Worm (Caenorhabditis elegans) whole organism, early embryonic: ENCODE data around the gene R11.3.

ENCODE experiments used
- B0310.2 ChIP-seq: sonication (generic microtip); optimal IDR thresholded peaks from 2 replicates; lab custom pipeline; 2016; ENCODE audit warnings: mild to moderate bottlenecking, missing genetic modification characterization, missing compliant biosample characterization
- F13C5.2 ChIP-seq: sonication (generic microtip); optimal IDR thresholded peaks from 2 replicates; lab custom pipeline; 2017; ENCODE audit warnings: mild to moderate bottlenecking, missing genetic modification characterization, inconsistent platforms, missing compliant biosample characterization
- aly-1 ChIP-seq: sonication (generic microtip); optimal IDR thresholded peaks from 2 replicates; lab custom pipeline; 2016; ENCODE audit warnings: missing genetic modification characterization, missing compliant biosample characterization
- ama-1 ChIP-seq: fragments of 150-350 bp; optimal IDR thresholded peaks from 2 replicates; lab custom pipeline; 2014
- ceh-13 ChIP-seq: fragments of 200-800 bp; sonication (Bioruptor generic); optimal IDR thresholded peaks from 2 replicates; lab custom pipeline; 2018; ENCODE audit warnings: mild to moderate bottlenecking, missing genetic modification characterization, missing compliant biosample characterization
- ceh-36 ChIP-seq: sonication (generic microtip); optimal IDR thresholded peaks from 2 replicates; lab custom pipeline; 2016; ENCODE audit warnings: missing genetic modification characterization, inconsistent platforms, missing compliant biosample characterization
- ets-7 ChIP-seq: sonication (generic microtip); optimal IDR thresholded peaks from 2 replicates; lab custom pipeline; 2016; ENCODE audit warnings: missing genotype, missing genetic modification characterization, missing compliant biosample characterization
- flt-1 ChIP-seq: fragments of 200-800 bp; sonication (Bioruptor generic); IDR thresholded peaks from 2 replicates; pipeline ENCODE4 v1.3.6; 2022; ENCODE audit warnings: missing genetic modification characterization, missing compliant biosample characterization
- hmbx-1 ChIP-seq: sonication (generic microtip); optimal IDR thresholded peaks from 2 replicates; lab custom pipeline; 2016; ENCODE audit warnings: mild to moderate bottlenecking, missing genetic modification characterization, missing compliant biosample characterization
- hmg-4 ChIP-seq: fragments of 200-800 bp; sonication (Bioruptor generic); optimal IDR thresholded peaks from 2 replicates; lab custom pipeline; 2018; ENCODE audit warnings: mild to moderate bottlenecking, missing genetic modification characterization, missing compliant biosample characterization
- hnd-1 ChIP-seq: sonication (generic microtip); optimal IDR thresholded peaks from 2 replicates; lab custom pipeline; 2016; ENCODE audit warnings: missing genetic modification characterization, missing compliant biosample characterization
- pes-1 ChIP-seq: fragments of 200-800 bp; sonication (Bioruptor generic); IDR thresholded peaks from 2 replicates; pipeline ENCODE4 v1.3.6; 2022; ENCODE audit warnings: missing genetic modification reagents, missing genetic modification characterization, missing compliant biosample characterization
- scrt-1 ChIP-seq: fragments of 200-800 bp; sonication (Bioruptor generic); IDR thresholded peaks from 2 replicates; pipeline ENCODE4 v1.3.6; 2022; ENCODE audit warnings: missing genetic modification characterization, missing compliant biosample characterization
- sea-1 ChIP-seq: fragments of 200-800 bp; sonication (Bioruptor generic); conservative IDR thresholded peaks from 2 replicates; pipeline ENCODE4 v1.3.6; 2022; ENCODE audit warnings: missing genetic modification characterization, missing compliant biosample characterization
- tbx-11 ChIP-seq: fragments of 200-800 bp; sonication (Bioruptor generic); IDR thresholded peaks from 2 replicates; pipeline ENCODE4 v1.3.6; 2022; ENCODE audit warnings: missing genetic modification characterization, missing compliant biosample characterization
- tbx-37 ChIP-seq: fragments of 200-800 bp; sonication (Bioruptor generic); conservative IDR thresholded peaks from 2 replicates; pipeline ENCODE4 v1.3.6; 2022; ENCODE audit warnings: missing genetic modification reagents, missing genetic modification characterization, missing compliant biosample characterization
- tra-4 ChIP-seq: sonication (generic microtip); optimal IDR thresholded peaks from 2 replicates; lab custom pipeline; 2017; ENCODE audit warnings: missing genetic modification characterization, missing compliant biosample characterization

Gene R11.3

ce11 chrX:16208123-16208522 lies 9.1 kb upstream of the R11.3 start:
- no peak for TF ChIP-seq F13C5.2 (tag; lab: Kevin White, UChicago)
- TF ChIP-seq tbx-11 (GFP tag; lab: Robert Waterston, UW) = no peak
- no peak for TF ChIP-seq ets-7 (tag; lab: Kevin White, UChicago)
- no peak for TF ChIP-seq hmg-4
- TF ChIP-seq tra-4 = no peak
- TF ChIP-seq ama-1 = no peak
- TF ChIP-seq hnd-1 (tag; lab: Kevin White, UChicago) = no peak
- no peak for TF ChIP-seq tbx-37 (GFP tag; lab: Robert Waterston, UW)
- TF ChIP-seq ceh-13 (GFP tag; lab: Kevin White, UChicago) = no peak
- no peak for TF ChIP-seq pes-1 (GFP tag; lab: Robert Waterston, UW)
- TF ChIP-seq B0310.2 (tag; lab: Kevin White, UChicago) = no peak
- TF ChIP-seq flt-1 (GFP tag; lab: Robert Waterston, UW) = no peak
- TF ChIP-seq hmbx-1 (tag; lab: Kevin White, UChicago) = no peak
- no peak for TF ChIP-seq ceh-36
- no peak for TF ChIP-seq aly-1 (tag; lab: Kevin White, UChicago)
- TF ChIP-seq sea-1 (GFP tag; lab: Robert Waterston, UW) = no peak
- TF ChIP-seq scrt-1 (GFP tag; lab: Robert Waterston, UW) = no peak

DNA sequence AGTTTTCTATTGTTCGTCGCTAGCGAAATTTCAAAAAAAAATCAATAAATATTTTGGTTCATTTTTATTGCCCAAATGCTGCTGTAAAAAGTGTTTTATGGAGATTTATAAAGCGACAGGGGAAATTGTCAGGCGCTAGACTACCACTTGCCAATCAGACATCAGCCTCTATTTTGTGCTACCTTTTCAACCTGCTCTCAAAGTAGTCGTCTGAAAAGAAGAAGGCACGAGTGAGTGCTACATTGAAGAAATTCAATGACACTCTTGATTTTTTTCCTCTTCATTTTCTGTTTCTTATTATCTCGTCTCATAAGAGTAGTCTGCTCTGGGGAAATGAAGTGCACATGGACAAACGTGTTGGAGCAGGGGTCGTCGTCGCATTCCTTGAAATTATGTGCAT lies 6.8 kb upstream of the R11.3 start:
- TF ChIP-seq hmbx-1 (tag; lab: Kevin White, UChicago) (no peak), ceh-36 (no peak), flt-1 (GFP tag; lab: Robert Waterston, UW) (no peak), sea-1 (GFP tag; lab: Robert Waterston, UW) (no peak), aly-1 (tag; lab: Kevin White, UChicago) (no peak), pes-1 (GFP tag; lab: Robert Waterston, UW) (peak; percentile 42; the same call in 1 of the 2 replicates), scrt-1 (GFP tag; lab: Robert Waterston, UW) (no peak), F13C5.2 (tag; lab: Kevin White, UChicago) (peak; percentile 60), tbx-37 (GFP tag; lab: Robert Waterston, UW) (no peak), hmg-4 (no peak)

DNA sequence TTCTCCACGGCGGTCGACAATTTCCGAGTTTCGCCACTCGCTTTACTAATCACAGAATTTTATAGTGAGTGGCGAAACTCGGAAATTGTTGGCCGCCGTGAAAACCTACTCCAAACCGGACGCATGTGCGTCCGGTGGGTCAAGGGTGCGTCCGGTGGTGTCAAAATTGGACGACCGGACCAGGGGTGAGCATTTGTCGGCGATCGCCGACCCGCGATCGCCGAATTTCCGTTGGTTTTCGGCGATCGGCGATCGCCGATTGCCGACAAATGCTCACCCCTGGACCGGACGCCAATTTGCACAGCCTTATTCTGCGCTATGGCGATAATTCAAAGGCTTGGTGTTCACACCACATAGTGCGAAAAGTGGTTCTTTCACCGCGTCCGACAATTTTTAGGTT lies 5.3 kb upstream of the R11.3 start:
- TF ChIP-seq sea-1 (GFP tag; lab: Robert Waterston, UW) (no peak), B0310.2 (tag; lab: Kevin White, UChicago) (no peak), hmbx-1 (tag; lab: Kevin White, UChicago) (no peak), ama-1 (no peak), ets-7 (tag; lab: Kevin White, UChicago) (no peak), ceh-13 (GFP tag; lab: Kevin White, UChicago) (no peak), hnd-1 (tag; lab: Kevin White, UChicago) (no peak), tbx-11 (GFP tag; lab: Robert Waterston, UW) (no peak), aly-1 (tag; lab: Kevin White, UChicago) (no peak), flt-1 (GFP tag; lab: Robert Waterston, UW) (no peak), ceh-36 (no peak), pes-1 (GFP tag; lab: Robert Waterston, UW) (no peak), tbx-37 (GFP tag; lab: Robert Waterston, UW) (no peak), F13C5.2 (tag; lab: Kevin White, UChicago) (no peak)

- TF ChIP-seq tra-4 (no peak), hmg-4 (peak; percentile 8)
Observed at ce11 chrX:16202229-16202628, 3.2 kb upstream of the R11.3 start.

DNA sequence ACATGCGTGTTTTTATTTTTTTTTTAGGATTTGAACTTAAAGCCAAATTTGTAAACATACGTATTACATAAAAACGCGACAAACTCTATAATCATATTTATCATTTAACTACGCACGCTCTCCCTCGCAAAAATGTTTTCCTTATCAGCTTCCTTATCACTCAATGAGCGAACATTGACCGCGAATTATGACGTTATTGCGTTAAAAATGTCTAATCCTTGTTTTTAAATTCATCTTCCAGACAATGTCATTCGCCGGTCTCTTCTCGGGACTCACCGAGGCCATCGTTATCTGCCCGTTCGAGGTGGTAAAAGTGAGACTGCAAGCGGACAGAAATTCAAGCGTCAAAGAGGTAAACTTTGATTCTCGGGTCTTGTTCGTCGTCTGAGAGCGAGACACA lies 6.5 kb downstream of the R11.3 start:
- TF ChIP-seq ceh-36 (no peak), ets-7 (tag; lab: Kevin White, UChicago) (no peak), flt-1 (GFP tag; lab: Robert Waterston, UW) (no peak), aly-1 (tag; lab: Kevin White, UChicago) (no peak), hnd-1 (tag; lab: Kevin White, UChicago) (no peak), hmbx-1 (tag; lab: Kevin White, UChicago) (no peak)

- TF ChIP-seq F13C5.2 (tag; lab: Kevin White, UChicago) (no peak), sea-1 (GFP tag; lab: Robert Waterston, UW) (no peak), tbx-11 (GFP tag; lab: Robert Waterston, UW) (no peak), hmg-4 (no peak), ceh-36 (no peak), ets-7 (tag; lab: Kevin White, UChicago) (no peak), pes-1 (GFP tag; lab: Robert Waterston, UW) (no peak), hnd-1 (tag; lab: Kevin White, UChicago) (no peak), scrt-1 (GFP tag; lab: Robert Waterston, UW) (no peak), flt-1 (GFP tag; lab: Robert Waterston, UW) (no peak), B0310.2 (tag; lab: Kevin White, UChicago) (no peak)
Observed at ce11 chrX:16189227-16189906, 9.7 kb downstream of the R11.3 start, which contains the start of gene slc-25A21. TSS of gene slc-25A21 (plus strand) at chrX:16189856.

DNA sequence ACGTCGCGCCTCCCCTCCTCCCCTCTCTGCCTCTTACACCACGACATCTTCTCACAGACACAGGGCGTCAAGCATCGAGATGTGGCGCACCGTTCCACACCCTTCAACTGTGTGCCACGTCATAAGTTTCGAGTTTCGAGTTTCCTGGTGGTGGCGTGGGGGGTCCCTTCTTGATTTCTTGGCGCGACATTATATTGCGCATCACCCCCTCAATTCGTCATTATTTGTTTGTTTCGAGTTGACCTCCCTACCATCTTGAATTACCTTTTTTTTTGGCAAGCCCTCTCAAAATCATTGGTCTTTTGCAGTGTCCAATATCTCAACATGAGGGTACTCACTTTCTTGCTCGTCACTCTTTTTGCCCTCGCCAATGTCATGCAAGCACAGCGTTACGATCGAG lies 15.0 kb downstream of the R11.3 start, which contains the start of gene nlp-67:
Gene nlp-67 (plus strand): TSS at position 301 of the 400 bp plus-strand sequence.
- TF ChIP-seq tra-4 = no peak
- TF ChIP-seq pes-1 (GFP tag; lab: Robert Waterston, UW) = no peak

ce11 chrX:16172863-16173262 lies 26.2 kb downstream of the R11.3 start:
- TF ChIP-seq flt-1 (GFP tag; lab: Robert Waterston, UW) (no peak), aly-1 (tag; lab: Kevin White, UChicago) (no peak), tra-4 (no peak), ama-1 (no peak), hnd-1 (tag; lab: Kevin White, UChicago) (no peak), pes-1 (GFP tag; lab: Robert Waterston, UW) (no peak), hmg-4 (no peak), ceh-13 (GFP tag; lab: Kevin White, UChicago) (no peak), sea-1 (GFP tag; lab: Robert Waterston, UW) (no peak), ets-7 (tag; lab: Kevin White, UChicago) (no peak), tbx-11 (GFP tag; lab: Robert Waterston, UW) (no peak), hmbx-1 (tag; lab: Kevin White, UChicago) (no peak), ceh-36 (no peak), scrt-1 (GFP tag; lab: Robert Waterston, UW) (no peak)
